Fruit fly (Drosophila melanogaster) whole organism, embryonic: ENCODE results near the gene Pex3.

Experiments used
- Awh ChIP-seq: fragments of 200-800 bp; sonication (Bioruptor generic); IDR thresholded peaks from 2 replicates; pipeline ENCODE4, ENCODE4 v1.3.6; 2022; ENCODE audit warnings: missing biosample characterization, missing genetic modification characterization
- Blimp-1 ChIP-seq: fragments of 200-800 bp; sonication (Bioruptor generic); optimal IDR thresholded peaks from 3 replicates; lab custom pipeline; 2018; ENCODE audit warnings: missing biosample characterization, missing genetic modification characterization, mild to moderate bottlenecking, moderate library complexity, missing genetic modification reagents
- Bteb2 ChIP-seq: fragments of 200-800 bp; sonication (Bioruptor generic); optimal IDR thresholded peaks from 2 replicates; lab custom pipeline; 2016; ENCODE audit warnings: missing biosample characterization, missing genetic modification characterization
- C15 ChIP-seq: fragments of 200-800 bp; sonication (Bioruptor generic); IDR thresholded peaks from 3 replicates; pipeline ENCODE4 v1.3.6; 2022; ENCODE audit warnings: missing biosample characterization, missing genetic modification characterization
- CG10147 ChIP-seq: fragments of 200-800 bp; sonication (Bioruptor generic); optimal IDR thresholded peaks from 2 replicates; lab custom pipeline; 2019; ENCODE audit warnings: missing biosample characterization, mild to moderate bottlenecking, missing genetic modification characterization, moderate library complexity
- CG11695 ChIP-seq: fragments of 200-800 bp; sonication (Bioruptor generic); IDR thresholded peaks from 3 replicates; pipeline ENCODE4 v1.3.6; 2022; ENCODE audit warnings: missing biosample characterization, missing genetic modification characterization
- CG12104 ChIP-seq: fragments of 200-800 bp; sonication (Bioruptor generic); optimal IDR thresholded peaks from 3 replicates; lab custom pipeline; 2016; ENCODE audit warnings: missing biosample characterization, missing genetic modification characterization
- CG12299 ChIP-seq: fragments of 200-800 bp; sonication (Bioruptor generic); optimal IDR thresholded peaks from 2 replicates; lab custom pipeline; 2018; ENCODE audit warnings: missing biosample characterization, mild to moderate bottlenecking, missing genetic modification characterization
- CG14965 ChIP-seq: fragments of 200-800 bp; sonication (Bioruptor generic); optimal IDR thresholded peaks from 2 replicates; lab custom pipeline; 2016; ENCODE audit warnings: missing biosample characterization, missing genetic modification characterization, borderline replicate concordance
- CG15269 ChIP-seq: fragments of 200-800 bp; sonication (Bioruptor generic); optimal IDR thresholded peaks from 2 replicates; lab custom pipeline; 2018; ENCODE audit warnings: missing biosample characterization, mild to moderate bottlenecking, missing genetic modification characterization, moderate library complexity
- CG17328 ChIP-seq: fragments of 200-800 bp; sonication (Bioruptor generic); IDR thresholded peaks from 2 replicates; pipeline ENCODE4 v1.3.6; 2022; ENCODE audit warnings: missing biosample characterization, missing genetic modification characterization
- CG1792 ChIP-seq: fragments of 200-800 bp; sonication (Bioruptor generic); optimal IDR thresholded peaks from 2 replicates; lab custom pipeline; 2016; ENCODE audit warnings: missing biosample characterization, missing genetic modification characterization
- CG18764 ChIP-seq: fragments of 200-800 bp; sonication (Bioruptor generic); optimal IDR thresholded peaks from 3 replicates; lab custom pipeline; 2016; ENCODE audit warnings: missing biosample characterization, missing genetic modification characterization
- CG2678 ChIP-seq: fragments of 200-800 bp; sonication (Bioruptor generic); optimal IDR thresholded peaks from 3 replicates; lab custom pipeline; 2019; ENCODE audit warnings: missing biosample characterization, mild to moderate bottlenecking, missing genetic modification characterization, moderate library complexity
- CG6813 ChIP-seq: fragments of 200-800 bp; sonication (Bioruptor generic); optimal IDR thresholded peaks from 2 replicates; lab custom pipeline; 2017; ENCODE audit warnings: missing biosample characterization, missing genetic modification characterization, mild to moderate bottlenecking, moderate library complexity, missing genetic modification reagents
- CG7786 ChIP-seq: fragments of 200-800 bp; sonication (Bioruptor generic); optimal IDR thresholded peaks from 2 replicates; lab custom pipeline; 2016; ENCODE audit warnings: missing biosample characterization, missing genetic modification characterization
- CG7928 ChIP-seq: fragments of 200-800 bp; sonication (Bioruptor generic); optimal IDR thresholded peaks from 2 replicates; lab custom pipeline; 2017; ENCODE audit warnings: missing biosample characterization, mild to moderate bottlenecking, missing genetic modification characterization
- CG8359 ChIP-seq: fragments of 200-800 bp; sonication (Bioruptor generic); optimal IDR thresholded peaks from 2 replicates; lab custom pipeline; 2017; ENCODE audit warnings: missing biosample characterization, mild to moderate bottlenecking, missing genetic modification characterization, borderline replicate concordance
- D ChIP-seq, 2 experiments: fragments of 200-800 bp in 1 of 2; fragments of >200 bp in 1 of 2; sonication (Bioruptor generic) in 1 of 2; optimal IDR thresholded peaks; 2 replicates in 1 of 2; 3 replicates in 1 of 2; lab custom pipeline; 2017; ENCODE audit warnings: mild to moderate bottlenecking in 1 of 2, missing biosample characterization in 1 of 2, missing genetic modification characterization in 1 of 2, missing genetic modification reagents in 1 of 2
- D19B ChIP-seq: fragments of 200-800 bp; sonication (Bioruptor generic); optimal IDR thresholded peaks from 2 replicates; lab custom pipeline; 2017; ENCODE audit warnings: missing biosample characterization, mild to moderate bottlenecking, missing genetic modification characterization
- Dp ChIP-seq: fragments of 200-800 bp; sonication (Bioruptor generic); optimal IDR thresholded peaks from 2 replicates; lab custom pipeline; 2018; ENCODE audit warnings: missing biosample characterization, mild to moderate bottlenecking, missing genetic modification characterization, moderate library complexity
- Drgx ChIP-seq: fragments of 200-800 bp; sonication (Bioruptor generic); IDR thresholded peaks from 2 replicates; pipeline ENCODE4 v1.3.6; 2022; ENCODE audit warnings: missing biosample characterization, missing genetic modification characterization
- Elba2 ChIP-seq: fragments of 200-800 bp; sonication (Bioruptor generic); optimal IDR thresholded peaks from 3 replicates; lab custom pipeline; 2016; ENCODE audit warnings: missing biosample characterization, missing genetic modification characterization
- Hr3 ChIP-seq: fragments of 200-800 bp; sonication (Bioruptor generic); optimal IDR thresholded peaks from 3 replicates; lab custom pipeline; 2016; ENCODE audit warnings: missing biosample characterization, missing genetic modification characterization
- Lhr ChIP-seq: fragments of 200-800 bp; sonication (Bioruptor generic); optimal IDR thresholded peaks from 3 replicates; lab custom pipeline; 2017; ENCODE audit warnings: mild to moderate bottlenecking, missing biosample characterization, missing genetic modification reagents, missing genetic modification characterization
- Nf-YC ChIP-seq: fragments of 200-800 bp; optimal IDR thresholded peaks from 3 replicates; lab custom pipeline; 2019; ENCODE audit warnings: missing biosample characterization, mild to moderate bottlenecking, missing genetic modification characterization, moderate library complexity
- Opbp ChIP-seq: fragments of 200-800 bp; sonication (Bioruptor generic); IDR thresholded peaks from 3 replicates; pipeline ENCODE4 v1.3.6; 2022; ENCODE audit warnings: missing biosample characterization, missing genetic modification characterization; ENCODE audit not compliant: partially characterized antibody
- Poxn ChIP-seq: fragments of 200-800 bp; sonication (Bioruptor generic); IDR thresholded peaks from 2 replicates; pipeline ENCODE4 v1.3.6; 2022; ENCODE audit warnings: missing biosample characterization, missing genetic modification characterization
- Sox100B ChIP-seq: fragments of 200-800 bp; sonication (Bioruptor generic); optimal IDR thresholded peaks from 3 replicates; lab custom pipeline; 2018; ENCODE audit warnings: missing biosample characterization, mild to moderate bottlenecking, missing genetic modification characterization
- Sry-β ChIP-seq: fragments of 200-800 bp; sonication (Bioruptor generic); optimal IDR thresholded peaks from 2 replicates; lab custom pipeline; 2018; ENCODE audit warnings: missing biosample characterization, mild to moderate bottlenecking, missing genetic modification characterization, moderate library complexity
- Stat92E ChIP-seq, 3 experiments: fragments of >200 bp in 2 of 3; fragments of 200-800 bp in 1 of 3; sonication (Bioruptor generic) in 1 of 3; optimal IDR thresholded peaks; 2 replicates each; lab custom pipeline; 2017 to 2019; ENCODE audit warnings: missing biosample characterization in 3 of 3, missing genetic modification characterization in 3 of 3, mild to moderate bottlenecking in 1 of 3, moderate library complexity in 1 of 3
- Vsx1 ChIP-seq: fragments of 200-800 bp; sonication (Bioruptor generic); optimal IDR thresholded peaks from 2 replicates; lab custom pipeline; 2017; ENCODE audit warnings: missing biosample characterization, mild to moderate bottlenecking, missing genetic modification characterization, missing genetic modification reagents
- ara ChIP-seq: fragments of 200-800 bp; sonication (Bioruptor generic); IDR thresholded peaks from 2 replicates; pipeline ENCODE4 v1.3.6; 2022; ENCODE audit warnings: missing biosample characterization, missing genetic modification characterization
- az2 ChIP-seq: fragments of 200-800 bp; sonication (Bioruptor generic); optimal IDR thresholded peaks from 3 replicates; lab custom pipeline; 2016; ENCODE audit warnings: missing biosample characterization, missing genetic modification characterization
- bcd ChIP-seq: fragments of 200-800 bp; sonication (Bioruptor generic); optimal IDR thresholded peaks from 2 replicates; lab custom pipeline; 2017; ENCODE audit warnings: missing biosample characterization, mild to moderate bottlenecking, missing genetic modification characterization
- corto ChIP-seq: fragments of 200-800 bp; sonication (Bioruptor generic); optimal IDR thresholded peaks from 2 replicates; lab custom pipeline; 2016; ENCODE audit warnings: missing biosample characterization, mild to moderate bottlenecking, missing genetic modification characterization, moderate library complexity
- dmrt99B ChIP-seq: fragments of 200-800 bp; sonication (Bioruptor generic); optimal IDR thresholded peaks from 2 replicates; lab custom pipeline; 2018; ENCODE audit warnings: missing biosample characterization, mild to moderate bottlenecking, missing genetic modification characterization, moderate library complexity
- ewg ChIP-seq: fragments of 200-800 bp; sonication (Bioruptor generic); optimal IDR thresholded peaks from 3 replicates; lab custom pipeline; 2017; ENCODE audit warnings: mild to moderate bottlenecking, missing biosample characterization, missing genetic modification reagents, missing genetic modification characterization
- ken ChIP-seq: fragments of 200-800 bp; sonication (Bioruptor generic); IDR thresholded peaks from 3 replicates; pipeline ENCODE4 v1.3.6; 2022; ENCODE audit warnings: missing biosample characterization, missing genetic modification characterization
- kni ChIP-seq: fragments of 200-800 bp; sonication (Bioruptor generic); optimal IDR thresholded peaks from 3 replicates; lab custom pipeline; 2017; ENCODE audit warnings: mild to moderate bottlenecking, missing biosample characterization, missing genetic modification reagents, missing genetic modification characterization
- phol ChIP-seq: fragments of 200-800 bp; sonication (Bioruptor generic); optimal IDR thresholded peaks from 3 replicates; lab custom pipeline; 2018; ENCODE audit warnings: missing biosample characterization, mild to moderate bottlenecking, missing genetic modification characterization, moderate library complexity
- pnt ChIP-seq: fragments of 200-800 bp; sonication (Bioruptor generic); optimal IDR thresholded peaks from 3 replicates; lab custom pipeline; 2016; ENCODE audit warnings: missing biosample characterization, missing genetic modification characterization
- pros ChIP-seq: fragments of 200-800 bp; sonication (Bioruptor generic); optimal IDR thresholded peaks from 3 replicates; lab custom pipeline; 2019; ENCODE audit warnings: missing biosample characterization, mild to moderate bottlenecking, missing genetic modification characterization, moderate library complexity
- salm ChIP-seq: fragments of 200-800 bp; sonication (Bioruptor generic); optimal IDR thresholded peaks from 2 replicates; lab custom pipeline; 2018; ENCODE audit warnings: missing biosample characterization, mild to moderate bottlenecking, missing genetic modification characterization
- sens-2 ChIP-seq: fragments of 200-800 bp; sonication (Bioruptor generic); IDR thresholded peaks from 2 replicates; pipeline ENCODE4 v1.3.6; 2022; ENCODE audit warnings: missing biosample characterization, missing genetic modification characterization
- sr ChIP-seq: fragments of 200-800 bp; sonication (Bioruptor generic); IDR thresholded peaks from 3 replicates; pipeline ENCODE4 v1.3.6; 2022; ENCODE audit warnings: missing biosample characterization, missing genetic modification characterization
- unc-4 ChIP-seq: fragments of 200-800 bp; sonication (Bioruptor generic); IDR thresholded peaks from 2 replicates; pipeline ENCODE4 v1.3.6; 2022; ENCODE audit warnings: missing biosample characterization, missing genetic modification characterization; ENCODE audit not compliant: partially characterized antibody
- usp ChIP-seq: fragments of >200 bp; optimal IDR thresholded peaks from 2 replicates; lab custom pipeline; 2017; ENCODE audit warnings: missing biosample characterization, missing genetic modification characterization

Gene Pex3

DNA sequence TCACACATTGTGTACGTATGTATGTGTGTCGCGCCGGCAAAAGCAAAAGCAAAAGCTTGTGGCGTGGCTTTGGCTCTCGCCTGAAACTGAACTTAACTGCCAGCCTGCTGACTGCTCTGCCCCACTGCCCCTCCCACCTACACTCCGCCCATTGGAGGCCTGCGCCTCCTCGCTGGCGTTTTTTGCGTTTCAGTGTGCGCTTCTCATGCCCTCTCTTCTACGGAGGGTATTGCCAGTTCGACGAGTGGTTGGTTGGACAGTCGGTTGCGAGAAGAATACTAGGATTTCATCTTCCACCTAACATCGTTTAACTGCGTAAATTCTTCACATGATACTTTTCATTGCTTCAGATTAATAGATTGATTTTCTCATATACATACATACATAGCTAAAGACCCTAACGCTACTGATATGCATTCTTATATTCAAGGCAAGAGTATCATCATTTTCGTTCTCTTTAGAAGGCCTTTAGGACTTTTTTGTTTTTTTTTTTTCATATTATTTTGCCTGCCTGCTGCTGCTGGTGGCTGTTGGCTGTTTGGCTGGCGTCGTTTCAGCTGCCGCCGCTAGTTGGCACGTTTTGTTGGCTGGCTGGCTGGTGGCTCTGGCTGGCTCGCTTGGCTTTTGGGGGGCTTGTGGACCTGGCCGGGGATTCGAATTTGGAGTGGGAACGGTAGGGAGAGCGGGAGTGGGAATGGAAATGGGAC is 39.2 kb upstream of the Pex3 start (continued):
- TF ChIP-seq D19B (GFP tag; lab: Kevin White, UChicago) (peak; percentile 49), Sry-β (GFP tag; lab: Kevin White, UChicago) (no peak), CG15269 (tag; lab: Kevin White, UChicago) (peak; percentile 66), D (optimal IDR thresholded peaks at IDR 0.05; lab: Kevin White, UChicago) (no peak), D (GFP tag; optimal IDR thresholded peaks at IDR 0.05; lab: Kevin White, UChicago) (peak; percentile 6), Lhr (GFP tag; lab: Kevin White, UChicago) (no peak), CG8359 (GFP tag; lab: Kevin White, UChicago) (no peak), corto (GFP tag; lab: Kevin White, UChicago) (peak; percentile 55), dmrt99B (tag; lab: Kevin White, UChicago) (peak; percentile 70), CG2678 (peak; percentile 70), Dp (GFP tag; lab: Kevin White, UChicago) (no peak), bcd (GFP tag; lab: Kevin White, UChicago) (peak; percentile 52), CG7928 (GFP tag; lab: Kevin White, UChicago) (no peak), Awh (no peak), Poxn (no peak), Bteb2 (GFP tag; lab: Kevin White, UChicago) (peak; percentile 43), unc-4 (GFP tag; lab: Robert Waterston, UW) (no peak), CG18764 (GFP tag; lab: Kevin White, UChicago) (no peak), sr (GFP tag; lab: Robert Waterston, UW) (no peak), CG7786 (peak; percentile 75), ken (GFP tag; lab: Robert Waterston, UW) (peak; percentile 57; the same call in 1 of the 3 replicates), salm (tag; lab: Kevin White, UChicago) (peak; percentile 3), CG1792 (GFP tag; lab: Kevin White, UChicago) (no peak), phol (peak; percentile 23), pros (GFP tag; lab: Kevin White, UChicago) (no peak), az2 (peak; percentile 32), CG10147 (peak; percentile 35), Stat92E (GFP tag; optimal IDR thresholded peaks at IDR 0.05; lab: Kevin White, UChicago) (no peak), CG11695 (peak; percentile 70; the same call in 2 of the 3 replicates), kni (GFP tag; lab: Kevin White, UChicago) (no peak), usp (no peak), CG14965 (GFP tag; lab: Kevin White, UChicago) (no peak), C15 (GFP tag; lab: Robert Waterston, UW) (no peak), pnt (peak; percentile 65), Nf-YC (tag; lab: Kevin White, UChicago) (no peak), ewg (GFP tag; lab: Kevin White, UChicago) (peak; percentile 35), CG17328 (no peak), Opbp (no peak), Hr3 (GFP tag; lab: Kevin White, UChicago) (peak; percentile 31), CG6813 (GFP tag; lab: Kevin White, UChicago) (peak; percentile 31), Elba2 (GFP tag; lab: Kevin White, UChicago) (no peak), CG12299 (tag; lab: Kevin White, UChicago) (no peak), ara (peak; percentile 21; the same call in 1 of the 2 replicates), Drgx (GFP tag; lab: Robert Waterston, UW) (peak; percentile 86), Sox100B (GFP tag; lab: Kevin White, UChicago) (peak; percentile 50), Vsx1 (GFP tag; lab: Kevin White, UChicago) (peak; percentile 36), sens-2 (peak; percentile 44; the same call in 1 of the 2 replicates), Blimp-1 (GFP tag; lab: Kevin White, UChicago) (peak; percentile 3), CG12104 (GFP tag; lab: Kevin White, UChicago) (peak; percentile 4)
